Worm (Caenorhabditis elegans) whole organism, midembryonic: Measurements from ENCODE around the gene glit-1.

Experiments used
- T22C8.4 ChIP-seq: fragments of 200-800 bp; sonication (Bioruptor generic); IDR thresholded peaks from 2 replicates; pipeline ENCODE4 v1.3.6; 2022; ENCODE audit warnings: missing genetic modification characterization, missing compliant biosample characterization
- cog-1 ChIP-seq: sonication (generic microtip); optimal IDR thresholded peaks from 2 replicates; lab custom pipeline; 2016; ENCODE audit warnings: missing genetic modification characterization, missing compliant biosample characterization
- flt-1 ChIP-seq: fragments of 200-800 bp; sonication (Bioruptor generic); IDR thresholded peaks from 2 replicates; pipeline ENCODE4 v1.3.6; 2022; ENCODE audit warnings: missing genetic modification characterization, missing compliant biosample characterization
- klf-2 ChIP-seq: fragments of 200-800 bp; sonication (Bioruptor generic); conservative IDR thresholded peaks from 2 replicates; pipeline ENCODE4 v1.3.6; 2022; ENCODE audit warnings: missing genetic modification reagents, missing genetic modification characterization, missing compliant biosample characterization
- med-1 ChIP-seq: sonication (generic microtip); optimal IDR thresholded peaks from 2 replicates; lab custom pipeline; 2017; ENCODE audit warnings: missing genetic modification characterization, mild to moderate bottlenecking, missing compliant biosample characterization, antibody characterized with exemption, missing genetic modification reagents; ENCODE audit not compliant: insufficient read depth
- ref-1 ChIP-seq: fragments of 200-800 bp; sonication (Bioruptor generic); conservative IDR thresholded peaks from 2 replicates; pipeline ENCODE4 v1.3.6; 2022; ENCODE audit warnings: missing genetic modification reagents, missing genetic modification characterization, missing compliant biosample characterization
- tab-1 ChIP-seq: fragments of 200-800 bp; sonication (Bioruptor generic); IDR thresholded peaks from 2 replicates; pipeline ENCODE4 v1.3.6; 2022; ENCODE audit warnings: missing genetic modification characterization, missing compliant biosample characterization
- ztf-23 ChIP-seq: fragments of 200-800 bp; sonication (Bioruptor generic); IDR thresholded peaks from 2 replicates; pipeline ENCODE4 v1.3.6; 2022; ENCODE audit warnings: missing genetic modification reagents, missing genetic modification characterization, missing compliant biosample characterization
- ztf-29 ChIP-seq: fragments of 200-800 bp; sonication (Bioruptor generic); IDR thresholded peaks from 2 replicates; pipeline ENCODE4 v1.3.6; 2022; ENCODE audit warnings: missing genetic modification reagents, missing genetic modification characterization, missing compliant biosample characterization

ce11 chrX:4718114-4718513 lies 6.0 kb downstream of the glit-1 start:
- TF ChIP-seq ref-1 (GFP tag; lab: Robert Waterston, UW), result no peak
- TF ChIP-seq cog-1 (tag; lab: Kevin White, UChicago), result no peak
- no peak for TF ChIP-seq T22C8.4 (GFP tag; lab: Robert Waterston, UW)
- TF ChIP-seq klf-2, result no peak
- TF ChIP-seq ztf-23, result no peak
- TF ChIP-seq tab-1 (GFP tag; lab: Robert Waterston, UW), result no peak
- TF ChIP-seq flt-1, result no peak
- TF ChIP-seq ztf-29 (GFP tag; lab: Robert Waterston, UW), result no peak
- no peak for TF ChIP-seq med-1 (GFP tag; lab: Kevin White, UChicago)
